Worm (Caenorhabditis elegans): ENCODE results near the gene cyp-13A4.

- TF ChIP-seq him-1 (tag; optimal IDR thresholded peaks at IDR 0.05) = no peak
- no peak for TF ChIP-seq dao-5 (tag; optimal IDR thresholded peaks at IDR 0.05)
- TF ChIP-seq W03F9.2 (tag; optimal IDR thresholded peaks at IDR 0.05) = no peak
Measured at ce11 chrII:9759382-9759781, 38.2 kb downstream of the cyp-13A4 start.
